Worm (Caenorhabditis elegans) whole organism, L1 larva: ENCODE measurements around the gene ptc-1.

Experiments
- C04F5.9 ChIP-seq: sonication (generic microtip); optimal IDR thresholded peaks from 2 replicates; lab custom pipeline; 2016; ENCODE audit warnings: missing genetic modification characterization, missing compliant biosample characterization
- C34B4.2 ChIP-seq: sonication (generic microtip); optimal IDR thresholded peaks from 2 replicates; lab custom pipeline; 2017; ENCODE audit warnings: mild to moderate bottlenecking, missing genetic modification characterization, missing compliant biosample characterization
- Y116A8C.19 ChIP-seq: sonication (generic microtip); optimal IDR thresholded peaks from 2 replicates; lab custom pipeline; 2016; ENCODE audit warnings: missing compliant biosample characterization, missing genetic modification characterization, borderline replicate concordance
- alr-1 ChIP-seq: fragments of 200-800 bp; sonication (Bioruptor generic); optimal IDR thresholded peaks from 2 replicates; lab custom pipeline; 2018; ENCODE audit warnings: borderline replicate concordance, mild to moderate bottlenecking, missing genetic modification characterization, missing compliant biosample characterization
- aly-2 ChIP-seq: fragments of 150-350 bp; optimal IDR thresholded peaks from 2 replicates; lab custom pipeline; 2014; ENCODE audit warnings: missing biosample characterization, missing genetic modification characterization
- ama-1 ChIP-seq: fragments of 150-350 bp; optimal IDR thresholded peaks from 2 replicates; lab custom pipeline; 2014
- blmp-1 ChIP-seq: fragments of 150-350 bp; optimal IDR thresholded peaks from 2 replicates; lab custom pipeline; 2014; ENCODE audit warnings: missing biosample characterization, missing genetic modification characterization
- ceh-8 ChIP-seq: fragments of 200-800 bp; sonication (Bioruptor generic); optimal IDR thresholded peaks from 2 replicates; lab custom pipeline; 2018; ENCODE audit warnings: mild to moderate bottlenecking, missing genetic modification characterization, moderate library complexity, missing compliant biosample characterization
- ceh-88 ChIP-seq: fragments of 200-800 bp; sonication (Bioruptor generic); IDR thresholded peaks from 2 replicates; pipeline ENCODE4 v1.3.6; 2022; ENCODE audit warnings: missing genetic modification characterization, missing compliant biosample characterization
- ceh-90 ChIP-seq: sonication (generic microtip); optimal IDR thresholded peaks from 2 replicates; lab custom pipeline; 2016; ENCODE audit warnings: missing genetic modification characterization, missing compliant biosample characterization
- ces-1 ChIP-seq: fragments of 150-350 bp; optimal IDR thresholded peaks from 2 replicates; lab custom pipeline; 2014; ENCODE audit warnings: missing biosample characterization, missing genetic modification reagents, missing genetic modification characterization
- dsc-1 ChIP-seq: sonication (generic microtip); optimal IDR thresholded peaks from 2 replicates; lab custom pipeline; 2016; ENCODE audit warnings: mild to moderate bottlenecking, missing genetic modification characterization, missing compliant biosample characterization
- efl-1 ChIP-seq, 4 experiments: fragments of 150-350 bp; optimal IDR thresholded peaks in 3 of 4; peaks in 1 of 4; 1 replicate in 1 of 4; 2 replicates in 3 of 4; lab custom pipeline; 2014; ENCODE audit warnings: missing biosample characterization in 2 of 4, missing genetic modification characterization in 2 of 4, missing genetic modification reagents in 2 of 4
- egl-13 ChIP-seq: sonication (generic microtip); optimal IDR thresholded peaks from 2 replicates; lab custom pipeline; 2016; ENCODE audit warnings: missing genotype, missing genetic modification reagents, missing genetic modification characterization, missing compliant biosample characterization
- elt-2 ChIP-seq: sonication (generic microtip); optimal IDR thresholded peaks from 2 replicates; lab custom pipeline; 2016; ENCODE audit warnings: missing genetic modification characterization, mild to moderate bottlenecking, inconsistent platforms, missing compliant biosample characterization, missing genetic modification reagents
- elt-3 ChIP-seq, 6 experiments: fragments of 150-350 bp in 1 of 6; sonication (generic microtip); optimal IDR thresholded peaks; 2 replicates each; lab custom pipeline; 2017 to 2018; ENCODE audit warnings: missing biosample characterization in 6 of 6, missing genetic modification characterization in 6 of 6, inconsistent platforms in 1 of 6
- fkh-10 ChIP-seq: sonication (generic microtip); optimal IDR thresholded peaks from 2 replicates; lab custom pipeline; 2017; ENCODE audit warnings: missing biosample characterization, missing genetic modification reagents, missing genetic modification characterization
- fkh-8 ChIP-seq: sonication (generic microtip); optimal IDR thresholded peaks from 2 replicates; lab custom pipeline; 2016; ENCODE audit warnings: mild to moderate bottlenecking, missing genetic modification characterization, missing compliant biosample characterization
- grh-1 ChIP-seq: fragments of 200-800 bp; sonication (Bioruptor generic); IDR thresholded peaks from 2 replicates; pipeline ENCODE4 v1.3.6; 2022; ENCODE audit warnings: missing genetic modification reagents, missing genetic modification characterization, missing compliant biosample characterization
- hpl-2 ChIP-seq: fragments of 150-350 bp; optimal IDR thresholded peaks from 2 replicates; lab custom pipeline; 2014; ENCODE audit warnings: missing biosample characterization, missing genetic modification reagents, missing genetic modification characterization
- irx-1 ChIP-seq: sonication (generic microtip); optimal IDR thresholded peaks from 2 replicates; lab custom pipeline; 2016; ENCODE audit warnings: missing genetic modification characterization, missing compliant biosample characterization
- lin-13 ChIP-seq: fragments of 150-350 bp; optimal IDR thresholded peaks from 2 replicates; lab custom pipeline; 2014; ENCODE audit warnings: missing biosample characterization, missing genetic modification reagents, missing genetic modification characterization
- lin-14 ChIP-seq: fragments of 200-800 bp; sonication (Bioruptor generic); optimal IDR thresholded peaks from 2 replicates; lab custom pipeline; 2018; ENCODE audit warnings: mild to moderate bottlenecking, missing genetic modification characterization, moderate library complexity, missing compliant biosample characterization
- lin-15B ChIP-seq: fragments of 150-350 bp; sonication (generic microtip); optimal IDR thresholded peaks from 3 replicates; lab custom pipeline; 2014; ENCODE audit warnings: missing biosample characterization, missing genetic modification characterization
- lin-35 ChIP-seq, 2 experiments: fragments of 150-350 bp; optimal IDR thresholded peaks; 2 replicates each; lab custom pipeline; 2014; ENCODE audit warnings: missing biosample characterization in 2 of 2, missing genetic modification characterization in 2 of 2, missing genetic modification reagents in 2 of 2
- lsy-2 ChIP-seq, 2 experiments: fragments of 150-350 bp; optimal IDR thresholded peaks; 2 replicates each; lab custom pipeline; 2014; ENCODE audit warnings: missing biosample characterization in 2 of 2, missing genetic modification characterization in 2 of 2
- mab-9 ChIP-seq: fragments of 200-800 bp; sonication (Bioruptor generic); IDR thresholded peaks from 2 replicates; pipeline ENCODE4 v1.3.6; 2022; ENCODE audit warnings: missing genetic modification reagents, missing genetic modification characterization, missing compliant biosample characterization
- mdl-1 ChIP-seq, 2 experiments: fragments of 150-350 bp; optimal IDR thresholded peaks; 2 replicates each; lab custom pipeline; 2014 to 2017; ENCODE audit warnings: missing biosample characterization in 2 of 2, missing genetic modification characterization in 2 of 2, inconsistent platforms in 1 of 2
- mep-1 ChIP-seq: fragments of 150-350 bp; optimal IDR thresholded peaks from 2 replicates; lab custom pipeline; 2014; ENCODE audit warnings: missing biosample characterization, missing genetic modification characterization
- nhr-11 ChIP-seq: fragments of 150-350 bp; optimal IDR thresholded peaks from 2 replicates; lab custom pipeline; 2014; ENCODE audit warnings: missing biosample characterization, missing genetic modification characterization
- nhr-47 ChIP-seq: sonication (generic microtip); optimal IDR thresholded peaks from 2 replicates; lab custom pipeline; 2016; ENCODE audit warnings: mild to moderate bottlenecking, missing genetic modification characterization, moderate library complexity, missing compliant biosample characterization
- nhr-71 ChIP-seq: sonication (generic microtip); optimal IDR thresholded peaks from 2 replicates; lab custom pipeline; 2016; ENCODE audit warnings: mild to moderate bottlenecking, missing genetic modification characterization, moderate library complexity, missing compliant biosample characterization
- nhr-76 ChIP-seq: sonication (generic microtip); optimal IDR thresholded peaks from 2 replicates; lab custom pipeline; 2017; ENCODE audit warnings: missing biosample characterization, missing genetic modification characterization
- nhr-77 ChIP-seq: fragments of 150-350 bp; optimal IDR thresholded peaks from 2 replicates; lab custom pipeline; 2014; ENCODE audit warnings: missing biosample characterization, missing genetic modification characterization
- nhr-85 ChIP-seq: sonication (generic microtip); peaks from one replicate; lab custom pipeline; 2016; ENCODE audit warnings: missing genetic modification characterization, inconsistent platforms, missing compliant biosample characterization
- pag-3 ChIP-seq: sonication (generic microtip); optimal IDR thresholded peaks from 2 replicates; lab custom pipeline; 2017; ENCODE audit warnings: missing genetic modification characterization, mild to moderate bottlenecking, missing compliant biosample characterization, antibody characterized with exemption, borderline replicate concordance; ENCODE audit not compliant: insufficient read depth
- pqm-1 ChIP-seq: sonication (generic microtip); optimal IDR thresholded peaks from 3 replicates; lab custom pipeline; 2017; ENCODE audit warnings: missing biosample characterization, missing genetic modification characterization
- rnt-1 ChIP-seq: sonication (generic microtip); optimal IDR thresholded peaks from 2 replicates; lab custom pipeline; 2016; ENCODE audit warnings: mild to moderate bottlenecking, missing genetic modification characterization, moderate library complexity, missing compliant biosample characterization
- skn-1 ChIP-seq: fragments of 150-350 bp; optimal IDR thresholded peaks from 2 replicates; lab custom pipeline; 2014; ENCODE audit warnings: missing biosample characterization, missing genetic modification characterization
- snpc-4 ChIP-seq: fragments of 150-350 bp; optimal IDR thresholded peaks from 2 replicates; lab custom pipeline; 2014; ENCODE audit warnings: missing biosample characterization, missing genetic modification characterization
- snu-23 ChIP-seq: sonication (generic microtip); optimal IDR thresholded peaks from 2 replicates; lab custom pipeline; 2016; ENCODE audit warnings: missing genetic modification characterization, missing compliant biosample characterization
- swsn-7 ChIP-seq: sonication (generic microtip); optimal IDR thresholded peaks from 2 replicates; lab custom pipeline; 2016; ENCODE audit warnings: missing genetic modification characterization, missing compliant biosample characterization
- tbx-2 ChIP-seq: sonication (generic microtip); optimal IDR thresholded peaks from 2 replicates; lab custom pipeline; 2016; ENCODE audit warnings: missing genetic modification characterization, missing compliant biosample characterization
- tlp-1 ChIP-seq: fragments of 150-350 bp; optimal IDR thresholded peaks from 2 replicates; lab custom pipeline; 2014; ENCODE audit warnings: missing biosample characterization, missing genetic modification characterization
- unc-98 ChIP-seq: fragments of 200-800 bp; sonication (Bioruptor generic); IDR thresholded peaks from 2 replicates; pipeline ENCODE4 v1.3.6; 2022; ENCODE audit warnings: missing genetic modification characterization, missing compliant biosample characterization
- vab-15 ChIP-seq: sonication (generic microtip); optimal IDR thresholded peaks from 2 replicates; lab custom pipeline; 2017; ENCODE audit warnings: missing genotype, mild to moderate bottlenecking, missing genetic modification characterization, missing compliant biosample characterization
- zag-1 ChIP-seq: fragments of 150-350 bp; optimal IDR thresholded peaks from 2 replicates; lab custom pipeline; 2014; ENCODE audit warnings: missing biosample characterization, missing genetic modification characterization

Gene ptc-1

DNA sequence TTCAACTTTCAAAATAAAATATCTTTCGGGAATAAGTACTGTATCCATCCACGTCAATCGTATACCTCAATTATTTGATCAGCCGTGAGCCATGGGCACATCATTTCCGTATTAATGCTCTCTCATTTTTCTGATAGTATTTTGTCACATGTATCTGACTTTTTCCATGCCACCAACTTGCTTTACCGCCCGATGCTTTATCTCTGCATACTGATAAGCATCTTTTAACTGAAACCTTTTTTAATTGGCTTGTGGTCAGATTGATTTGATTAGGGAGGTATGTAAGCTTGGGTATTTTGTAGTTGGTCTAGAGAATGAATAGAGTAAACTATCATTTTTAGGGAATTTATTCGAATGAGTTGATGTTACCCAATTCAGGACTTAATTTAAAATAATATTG, 3.7 kb upstream of the ptc-1 start:
- TF ChIP-seq mab-9 (GFP tag; lab: Robert Waterston, UW), result no peak
- no peak for TF ChIP-seq Y116A8C.19
- TF ChIP-seq swsn-7, result no peak
- no peak for TF ChIP-seq snu-23 (GFP tag; lab: Kevin White, UChicago)
- TF ChIP-seq blmp-1 (tag; lab: Kevin White, UChicago), result no peak
- no peak for TF ChIP-seq ceh-88
- TF ChIP-seq nhr-11 (tag; lab: Kevin White, UChicago), result no peak
- peak in 1 of 2 experiments; percentile 11 for TF ChIP-seq lin-35 (GFP tag; optimal IDR thresholded peaks at IDR 0.05; lab: Kevin White, UChicago)
- no peak for TF ChIP-seq nhr-85 (tag; lab: Kevin White, UChicago)
- no peak for TF ChIP-seq nhr-77 (tag; lab: Kevin White, UChicago)
- no peak for TF ChIP-seq pqm-1 (tag; lab: Kevin White, UChicago)
- peak; percentile 57 for TF ChIP-seq elt-2 (tag; lab: Kevin White, UChicago)
- TF ChIP-seq snpc-4 (tag; lab: Kevin White, UChicago), result no peak
- TF ChIP-seq irx-1, result no peak
- no peak for TF ChIP-seq lin-14 (GFP tag; lab: Kevin White, UChicago)
- TF ChIP-seq ces-1, result no peak
- TF ChIP-seq aly-2, result no peak
- TF ChIP-seq, all 84 proteins: peak for 2

DNA sequence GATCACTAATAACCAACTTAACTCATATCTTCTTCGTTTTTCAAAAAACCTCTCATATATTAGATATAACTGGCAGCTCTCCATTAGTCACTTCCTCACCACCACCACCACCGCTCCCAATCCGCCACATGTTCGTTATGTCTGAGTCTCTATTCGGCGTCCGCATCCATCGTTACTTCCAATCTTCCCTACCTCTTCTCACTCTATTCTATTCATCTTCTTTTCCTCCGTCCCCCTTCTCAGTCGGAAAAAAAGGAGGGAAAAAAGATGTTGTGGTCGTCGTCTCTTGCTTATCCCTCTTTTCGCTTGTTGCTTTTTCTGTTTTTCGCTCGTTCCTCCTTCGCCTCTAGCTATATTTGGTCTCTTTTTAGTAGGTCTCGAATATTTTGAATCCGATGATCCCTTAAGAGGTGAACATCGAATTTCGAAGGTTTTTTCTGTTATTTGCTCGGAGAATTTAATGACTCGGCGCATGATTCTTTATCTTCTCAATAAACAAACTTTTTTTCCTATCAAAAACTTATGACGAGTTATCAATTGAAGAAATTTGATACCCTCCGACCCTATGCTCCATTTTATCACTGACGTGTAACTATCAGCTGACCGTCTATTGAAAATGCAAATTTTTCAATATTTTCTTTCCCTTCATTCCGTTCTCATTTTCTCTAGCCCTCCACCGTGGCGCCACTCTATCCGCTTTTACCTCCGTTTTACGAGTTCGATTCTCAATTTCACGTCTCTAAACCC, 980 bp upstream of the ptc-1 start:
- TF ChIP-seq nhr-76 (no peak), nhr-85 (tag; lab: Kevin White, UChicago) (no peak), egl-13 (tag; lab: Kevin White, UChicago) (peak; percentile 2), nhr-11 (tag; lab: Kevin White, UChicago) (no peak), ceh-8 (GFP tag; lab: Kevin White, UChicago) (peak; percentile 20), snpc-4 (tag; lab: Kevin White, UChicago) (no peak), blmp-1 (tag; lab: Kevin White, UChicago) (peak; percentile 73), tbx-2 (tag; lab: Kevin White, UChicago) (peak; percentile 39), nhr-47 (tag; lab: Kevin White, UChicago) (peak; percentile 4), ama-1 (lab: Kevin White, UChicago) (peak; percentile 58), skn-1 (tag; lab: Kevin White, UChicago) (no peak), fkh-10 (GFP tag; lab: Kevin White, UChicago) (peak; percentile 6), rnt-1 (tag; lab: Kevin White, UChicago) (peak; percentile 71), fkh-8 (tag; lab: Kevin White, UChicago) (peak; percentile 53), ceh-90 (tag; lab: Kevin White, UChicago) (no peak), lin-13 (no peak), elt-3 (tag; optimal IDR thresholded peaks at IDR 0.05; lab: Kevin White, UChicago) (no peak), vab-15 (no peak), mab-9 (GFP tag; lab: Robert Waterston, UW) (no peak), lin-35 (GFP tag; optimal IDR thresholded peaks at IDR 0.05; lab: Kevin White, UChicago) (peak in 1 of 2 experiments; percentile 9), Y116A8C.19 (no peak), unc-98 (no peak), lsy-2 (tag; optimal IDR thresholded peaks at IDR 0.05; lab: Kevin White, UChicago) (peak in 1 of 2 experiments; percentile 45), irx-1 (peak; percentile 14), lin-15B (no peak), grh-1 (GFP tag; lab: Robert Waterston, UW) (no peak), tlp-1 (tag; lab: Kevin White, UChicago) (peak; percentile 15), alr-1 (tag; lab: Kevin White, UChicago) (no peak), C34B4.2 (no peak), aly-2 (no peak), lin-14 (GFP tag; lab: Kevin White, UChicago) (peak; percentile 87), C04F5.9 (tag; lab: Kevin White, UChicago) (no peak), swsn-7 (peak; percentile 46), zag-1 (tag; lab: Kevin White, UChicago) (no peak), pag-3 (tag; lab: Kevin White, UChicago) (no peak), nhr-71 (tag; lab: Kevin White, UChicago) (peak; percentile 58), mep-1 (tag; lab: Kevin White, UChicago) (peak; percentile 69), hpl-2 (GFP tag; lab: Kevin White, UChicago) (no peak), efl-1 (optimal IDR thresholded peaks at IDR 0.05; lab: Kevin White, UChicago) (peak; percentile 8 to 37), efl-1 (GFP tag; optimal IDR thresholded peaks at IDR 0.05 in 1 of 2; lab: Kevin White, UChicago) (peak in 1 of 2 experiments; percentile 68), elt-2 (tag; lab: Kevin White, UChicago) (peak; percentile 72), snu-23 (GFP tag; lab: Kevin White, UChicago) (peak; percentile 48), dsc-1 (tag; lab: Kevin White, UChicago) (peak; percentile 40), mdl-1 (tag; optimal IDR thresholded peaks at IDR 0.05; lab: Kevin White, UChicago) (peak in 1 of 2 experiments; percentile 1)
